Worm (Caenorhabditis elegans) whole organism, early embryonic: ENCODE results near the gene Y67D8C.6.

Source experiments
- aly-1 ChIP-seq: sonication (generic microtip); optimal IDR thresholded peaks from 2 replicates; lab custom pipeline; 2016; ENCODE audit warnings: missing genetic modification characterization, missing compliant biosample characterization
- ama-1 ChIP-seq: fragments of 150-350 bp; optimal IDR thresholded peaks from 2 replicates; lab custom pipeline; 2014
- hmbx-1 ChIP-seq: sonication (generic microtip); optimal IDR thresholded peaks from 2 replicates; lab custom pipeline; 2016; ENCODE audit warnings: mild to moderate bottlenecking, missing genetic modification characterization, missing compliant biosample characterization
- pes-1 ChIP-seq: fragments of 200-800 bp; sonication (Bioruptor generic); IDR thresholded peaks from 2 replicates; pipeline ENCODE4 v1.3.6; 2022; ENCODE audit warnings: missing genetic modification reagents, missing genetic modification characterization, missing compliant biosample characterization
- tbx-11 ChIP-seq: fragments of 200-800 bp; sonication (Bioruptor generic); IDR thresholded peaks from 2 replicates; pipeline ENCODE4 v1.3.6; 2022; ENCODE audit warnings: missing genetic modification characterization, missing compliant biosample characterization
- tbx-37 ChIP-seq: fragments of 200-800 bp; sonication (Bioruptor generic); conservative IDR thresholded peaks from 2 replicates; pipeline ENCODE4 v1.3.6; 2022; ENCODE audit warnings: missing genetic modification reagents, missing genetic modification characterization, missing compliant biosample characterization
- tra-4 ChIP-seq: sonication (generic microtip); optimal IDR thresholded peaks from 2 replicates; lab custom pipeline; 2017; ENCODE audit warnings: missing genetic modification characterization, missing compliant biosample characterization

DNA sequence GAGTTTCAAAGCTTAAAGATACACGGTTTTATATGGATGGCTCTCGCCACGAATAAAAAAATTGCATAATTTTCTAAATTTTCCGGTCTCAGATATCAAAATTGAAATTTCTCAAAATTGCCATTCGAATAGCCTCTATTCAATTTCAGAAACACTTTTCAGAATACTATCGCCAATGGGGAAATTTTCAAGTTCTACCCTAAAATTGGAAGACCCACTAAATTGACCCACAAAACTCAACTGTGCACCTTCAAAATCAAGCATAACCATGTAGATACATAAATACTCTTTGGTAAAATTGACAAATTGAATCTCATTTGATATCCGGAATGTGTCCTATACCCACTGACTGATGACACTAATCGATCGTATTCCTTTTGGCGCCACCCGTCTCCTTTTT, 47.0 kb downstream of the Y67D8C.6 start:
- no peak for TF ChIP-seq hmbx-1 (tag; lab: Kevin White, UChicago)
- TF ChIP-seq tbx-11 = no peak
- TF ChIP-seq pes-1 (GFP tag; lab: Robert Waterston, UW) = no peak
- no peak for TF ChIP-seq tra-4
- TF ChIP-seq tbx-37 (GFP tag; lab: Robert Waterston, UW) = no peak
- no peak for TF ChIP-seq ama-1 (lab: Kevin White, UChicago)
- TF ChIP-seq aly-1 = no peak
